Fruit fly (Drosophila melanogaster) S2 (cell line): Measurements from ENCODE around the gene CG7362.

Experiments used
- CG8478 ChIP-seq: fragments of >200 bp; optimal IDR thresholded peaks from 2 replicates; lab custom pipeline; 2018
- CTCF ChIP-seq, 2 experiments: fragments of >200 bp; optimal IDR thresholded peaks; 2 replicates each; lab custom pipeline; 2018

Gene CG7362

DNA sequence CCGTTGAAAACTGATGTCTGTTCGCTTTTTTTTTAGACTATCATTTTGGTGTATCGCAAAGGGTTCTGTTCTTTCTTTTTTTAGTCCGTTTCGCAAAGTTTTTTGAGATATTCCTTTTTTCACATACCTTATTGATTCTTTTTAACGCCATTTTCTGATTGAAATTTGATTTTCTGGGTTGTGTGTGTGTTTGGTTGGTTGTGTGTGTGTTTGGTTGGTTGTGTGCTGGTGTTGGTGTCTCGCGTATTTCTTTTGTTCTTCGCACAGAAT, 14.1 kb downstream of the CG7362 start:
- TF ChIP-seq CTCF (optimal IDR thresholded peaks at IDR 0.05; lab: Kevin White, UChicago) (no peak), CG8478 (no peak)

- no peak for TF ChIP-seq CTCF (optimal IDR thresholded peaks at IDR 0.05; lab: Kevin White, UChicago)
- TF ChIP-seq CG8478, result no peak
Measured at dm6 chr3R:14739501-14740252, 14.6 kb downstream of the CG7362 start.

DNA sequence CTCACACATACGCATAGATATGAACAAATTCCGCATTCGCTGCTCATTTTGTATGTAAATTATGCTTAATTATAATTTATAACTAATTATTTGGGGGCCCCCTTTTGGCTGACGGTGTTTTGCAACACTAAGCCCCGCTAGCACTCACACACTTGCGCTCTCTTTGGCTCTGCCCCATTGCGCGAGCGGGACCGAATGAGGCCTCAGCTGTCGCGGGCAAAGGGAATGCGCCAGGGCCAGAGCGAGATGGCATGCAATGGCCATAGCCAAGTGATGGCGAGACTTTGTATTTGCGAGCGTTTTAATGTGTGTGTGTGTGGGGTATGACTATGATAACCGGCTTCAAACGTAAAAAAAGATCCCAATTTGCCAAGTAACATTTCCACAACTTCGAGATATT, 15.2 kb downstream of the CG7362 start:
- TF ChIP-seq CTCF (optimal IDR thresholded peaks at IDR 0.05; lab: Kevin White, UChicago), result no peak
- TF ChIP-seq CG8478, result no peak

- TF ChIP-seq CG8478 (no peak), CTCF (optimal IDR thresholded peaks at IDR 0.05; lab: Kevin White, UChicago) (no peak)
Measured at dm6 chr3R:14737894-14738860, 16.1 kb downstream of the CG7362 start.

DNA sequence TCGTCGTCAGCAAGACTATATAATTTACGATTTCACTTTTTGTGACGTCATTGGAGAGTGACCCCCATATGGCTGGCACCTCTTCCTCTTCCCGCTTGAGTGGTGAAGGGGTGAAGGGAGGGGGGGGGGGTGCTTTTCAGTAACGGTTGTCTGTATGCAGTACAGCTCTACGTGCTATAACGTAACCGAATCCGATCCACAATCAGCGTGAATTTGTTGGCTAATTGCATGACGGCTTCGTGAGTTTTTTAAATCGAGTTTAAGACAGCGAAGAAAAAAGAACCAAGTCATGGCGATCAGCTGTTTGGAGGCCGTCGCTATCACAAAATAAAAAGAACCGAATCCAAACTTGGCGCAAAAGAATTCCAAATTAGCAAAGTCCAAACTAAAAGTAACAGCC, 17.6 kb downstream of the CG7362 start:
- TF ChIP-seq CTCF (optimal IDR thresholded peaks at IDR 0.05; lab: Kevin White, UChicago) (no peak), CG8478 (no peak)

dm6 chr3R:14736001-14736400, 18.3 kb downstream of the CG7362 start:
- TF ChIP-seq CG8478 (no peak), CTCF (optimal IDR thresholded peaks at IDR 0.05; lab: Kevin White, UChicago) (no peak)

dm6 chr3R:14734623-14735392, 19.5 kb downstream of the CG7362 start:
- TF ChIP-seq CTCF (optimal IDR thresholded peaks at IDR 0.05; lab: Kevin White, UChicago), result no peak
- TF ChIP-seq CG8478, result no peak

DNA sequence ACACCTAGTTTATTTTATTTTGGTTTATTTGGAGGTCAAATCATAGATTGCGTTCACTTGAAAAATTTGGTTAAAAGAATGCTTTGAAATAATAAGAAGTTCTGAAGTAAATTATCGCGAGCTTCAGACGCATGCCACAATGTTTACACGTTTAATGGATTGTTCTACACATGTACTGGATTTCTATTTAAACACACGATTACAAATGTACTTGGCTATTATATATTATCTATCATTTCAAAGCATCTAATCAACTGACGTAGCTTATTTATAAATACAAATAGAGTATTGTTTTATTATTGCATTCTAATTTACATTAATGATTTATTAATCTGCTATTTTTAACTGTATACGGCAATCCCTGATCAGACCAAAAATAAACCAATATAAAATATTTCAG, 20.3 kb downstream of the CG7362 start:
- no peak for TF ChIP-seq CTCF (optimal IDR thresholded peaks at IDR 0.05; lab: Kevin White, UChicago)
- no peak for TF ChIP-seq CG8478

- TF ChIP-seq CG8478 (no peak), CTCF (optimal IDR thresholded peaks at IDR 0.05; lab: Kevin White, UChicago) (no peak)
Measured at dm6 chr3R:14733425-14733824, 20.8 kb downstream of the CG7362 start.

DNA sequence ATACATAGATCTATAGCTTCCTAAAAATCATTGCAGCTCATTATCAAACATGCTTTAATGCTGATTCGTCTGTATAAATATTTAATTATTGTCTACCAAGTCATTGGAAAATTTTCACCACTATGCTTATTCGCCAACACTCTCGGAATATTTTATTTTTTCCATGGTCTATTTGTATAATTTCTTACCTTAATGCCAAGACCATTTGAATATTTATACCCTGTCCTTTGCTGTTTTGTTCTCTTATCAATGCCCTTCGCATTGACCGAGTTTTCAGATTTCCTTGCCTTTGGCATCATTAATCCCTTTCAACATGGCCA, 22.5 kb downstream of the CG7362 start:
- TF ChIP-seq CG8478, result no peak
- TF ChIP-seq CTCF (optimal IDR thresholded peaks at IDR 0.05; lab: Kevin White, UChicago), result no peak

DNA sequence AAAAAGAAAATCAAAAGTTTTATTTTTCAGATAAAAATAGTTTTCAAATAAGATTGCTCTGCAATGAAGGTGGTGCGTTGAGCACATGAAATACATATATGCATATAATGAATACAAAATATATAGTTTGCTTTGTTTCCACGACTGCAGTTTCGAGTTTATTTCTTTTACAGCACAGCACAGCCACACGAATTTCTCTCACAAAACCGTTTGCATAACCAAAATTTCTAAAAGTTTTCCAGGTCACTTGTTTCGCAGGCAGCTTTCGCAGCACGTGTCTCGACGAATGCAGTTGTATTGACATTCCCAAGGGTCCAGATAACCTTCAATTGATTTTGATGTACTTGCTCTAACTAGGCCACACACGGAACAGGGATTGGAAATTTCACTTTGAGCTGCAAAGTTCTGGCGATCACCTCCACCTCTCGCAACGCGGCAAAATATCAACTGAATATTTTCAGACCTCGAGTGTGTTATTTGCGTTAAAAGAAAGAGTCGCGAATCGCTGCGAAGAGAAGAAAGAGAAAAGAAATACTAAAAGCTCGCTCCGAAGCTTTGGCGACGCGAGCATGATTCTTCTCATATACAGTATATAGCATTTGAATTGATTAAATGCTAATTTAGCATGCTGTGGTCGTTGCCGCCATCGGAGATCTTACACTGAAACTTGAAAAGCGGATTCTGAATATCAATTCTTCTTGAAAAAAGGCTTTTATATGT, 23.0 kb downstream of the CG7362 start, which contains the start of gene CG7530:
Gene CG7530 (minus strand): TSS at position 449 of the 720 bp plus-strand sequence.
- TF ChIP-seq CTCF (optimal IDR thresholded peaks at IDR 0.05; lab: Kevin White, UChicago) (no peak), CG8478 (no peak)

DNA sequence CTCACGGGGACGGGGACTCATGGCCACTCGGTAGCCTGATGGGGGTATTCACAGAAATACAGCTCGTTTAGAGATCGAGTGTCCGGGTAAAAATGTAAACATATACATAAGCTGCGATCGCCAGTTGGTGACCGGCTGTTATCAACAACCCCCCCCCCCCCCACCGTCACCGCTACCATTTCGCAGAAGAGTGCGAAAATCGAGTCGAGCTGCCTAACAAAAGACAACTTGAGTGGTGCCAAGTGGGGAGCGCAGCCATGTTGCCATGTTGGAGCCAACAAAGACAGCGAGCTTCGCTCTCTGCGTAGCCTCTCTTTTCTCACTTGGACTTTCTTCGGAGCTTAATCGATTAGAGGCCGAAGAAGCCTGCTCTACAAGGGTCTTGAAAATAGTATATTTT, 23.7 kb downstream of the CG7362 start:
- TF ChIP-seq CTCF (optimal IDR thresholded peaks at IDR 0.05; lab: Kevin White, UChicago), result no peak
- no peak for TF ChIP-seq CG8478

- TF ChIP-seq CG8478 (no peak), CTCF (optimal IDR thresholded peaks at IDR 0.05; lab: Kevin White, UChicago) (no peak)
Measured at dm6 chr3R:14729686-14730493, 24.4 kb downstream of the CG7362 start.
